Worm (Caenorhabditis elegans): ENCODE results near the gene rif-1.2.
A peak's percentile ranks its signal among the peaks of the same experiment; 100 is the strongest.

rif-1.2 gene

ce11 chrX:12337846-12338490 lies 33.3 kb downstream of the rif-1.2 start, which contains the start of gene srd-44:
Gene srd-44, plus strand, starts transcription at chrX:12338440.
- TF ChIP-seq rbr-2 (tag; optimal IDR thresholded peaks at IDR 0.05), result no peak
- 0 out of 2 replicates have a peak, but pooled peaks have one; percentile 47 for TF ChIP-seq Y75B8A.6 (GFP tag; IDR thresholded peaks at IDR 0.05)
- TF ChIP-seq nhr-48 (tag; optimal IDR thresholded peaks at IDR 0.05), result peak; percentile 43
- TF ChIP-seq ceh-20 (GFP tag; IDR thresholded peaks at IDR 0.05), result no peak
- TF ChIP-seq lin-29 (GFP tag; IDR thresholded peaks at IDR 0.05), result no peak
- TF ChIP-seq arid-1 (GFP tag; conservative IDR thresholded peaks at IDR 0.05), result no peak
- TF ChIP-seq nhr-42 (GFP tag; IDR thresholded peaks at IDR 0.05), result 0 out of 2 replicates have a peak, but pooled peaks have one; percentile 47
- no peak for TF ChIP-seq tra-1 (GFP tag; IDR thresholded peaks at IDR 0.05)
- TF ChIP-seq ZK337.2 (GFP tag; IDR thresholded peaks at IDR 0.05), result no peak
- TF ChIP-seq dmd-9 (GFP tag; IDR thresholded peaks at IDR 0.05), result 0 out of 2 replicates have a peak, but pooled peaks have one; percentile 21
- peak; percentile 4 for TF ChIP-seq spr-1 (tag; optimal IDR thresholded peaks at IDR 0.05)
- no peak for TF ChIP-seq lin-15B (tag; optimal IDR thresholded peaks at IDR 0.05)
- TF ChIP-seq aha-1 (tag), result no peak
- TF ChIP-seq nhr-111 (GFP tag; optimal IDR thresholded peaks at IDR 0.05), result no peak
- TF ChIP-seq snpc-1.2 (GFP tag; IDR thresholded peaks at IDR 0.05), result peak; percentile 88
- TF ChIP-seq zfp-3 (GFP tag; conservative IDR thresholded peaks at IDR 0.05), result no peak
- no peak for TF ChIP-seq Y5F2A.4 (GFP tag; optimal IDR thresholded peaks at IDR 0.05)
- no peak for TF ChIP-seq zag-1 (tag; optimal IDR thresholded peaks at IDR 0.05)
- no peak for TF ChIP-seq skn-1 (tag; optimal IDR thresholded peaks at IDR 0.05)
- no peak for TF ChIP-seq nhr-11 (tag; optimal IDR thresholded peaks at IDR 0.05)
- TF ChIP-seq daf-16 (GFP tag; optimal IDR thresholded peaks at IDR 0.05), result peak; percentile 8 to 30
- TF ChIP-seq daf-16 (tag; optimal IDR thresholded peaks at IDR 0.05), result no peak
- no peak for TF ChIP-seq T20F7.1 (GFP tag; optimal IDR thresholded peaks at IDR 0.05)
- no peak for TF ChIP-seq unc-130 (GFP tag; optimal IDR thresholded peaks at IDR 0.05)
- no peak; the same call in 1 of the 2 replicates for TF ChIP-seq Y48G9A.11 (GFP tag; IDR thresholded peaks at IDR 0.05)
- TF ChIP-seq hlh-11 (tag; optimal IDR thresholded peaks at IDR 0.05), result no peak
- TF ChIP-seq mep-1 (tag; optimal IDR thresholded peaks at IDR 0.05), result no peak
- TF ChIP-seq unc-62 (GFP tag; optimal IDR thresholded peaks at IDR 0.05 in 1 of 2), result no peak
- no peak for TF ChIP-seq unc-62 (tag; optimal IDR thresholded peaks at IDR 0.05)
- TF ChIP-seq mdl-1 (tag; optimal IDR thresholded peaks at IDR 0.05), result peak in 1 of 2 experiments; percentile 2
- peak; percentile 39 for TF ChIP-seq duxl-1 (tag; optimal IDR thresholded peaks at IDR 0.05; ENCODE audit: poor library complexity)
- TF ChIP-seq ceh-44 (GFP tag; IDR thresholded peaks at IDR 0.05), result 0 out of 2 replicates have a peak, but pooled peaks have one; percentile 5
- no peak for TF ChIP-seq aly-2 (tag; optimal IDR thresholded peaks at IDR 0.05)
- no peak for TF ChIP-seq F10B5.3 (tag; optimal IDR thresholded peaks at IDR 0.05)
- no peak for TF ChIP-seq lim-7 (GFP tag; IDR thresholded peaks at IDR 0.05)
- no peak for TF ChIP-seq nhr-6 (tag; optimal IDR thresholded peaks at IDR 0.05)
- TF ChIP-seq daf-19 (GFP tag; conservative IDR thresholded peaks at IDR 0.05), result peak; percentile 74
- TF ChIP-seq madf-5 (GFP tag; IDR thresholded peaks at IDR 0.05), result no peak
- TF ChIP-seq vab-7 (GFP tag; IDR thresholded peaks at IDR 0.05), result no peak; the same call in 1 of the 2 replicates
- TF ChIP-seq dpl-1 (GFP tag; optimal IDR thresholded peaks at IDR 0.05), result no peak
- TF ChIP-seq D1046.2 (GFP tag; IDR thresholded peaks at IDR 0.05), result no peak
- no peak for TF ChIP-seq jun-1 (tag; optimal IDR thresholded peaks at IDR 0.05)
- TF ChIP-seq pha-4 (GFP tag; IDR thresholded peaks at IDR 0.05), result peak; percentile 73; the same call in 1 of the 2 replicates
- no peak for TF ChIP-seq pha-4 (tag; optimal IDR thresholded peaks at IDR 0.05)
